Worm (Caenorhabditis elegans): ENCODE data around the gene C26B2.2.
A peak's percentile ranks its signal among the peaks of the same experiment; 100 is the strongest.

Gene C26B2.2

ce11 chrIV:8040610-8041317 lies 18.8 kb upstream of the C26B2.2 start (continued):
- peak; percentile 25 for TF ChIP-seq nhr-47 (tag; optimal IDR thresholded peaks at IDR 0.05)
- peak; percentile 32 for TF ChIP-seq snu-23 (GFP tag; optimal IDR thresholded peaks at IDR 0.05)
- TF ChIP-seq nhr-12 (tag; optimal IDR thresholded peaks at IDR 0.05), result no peak
- TF ChIP-seq fkh-10 (GFP tag; optimal IDR thresholded peaks at IDR 0.05), result peak; percentile 89

ce11 chrIV:8036492-8036891 lies 14.6 kb upstream of the C26B2.2 start:
- TF ChIP-seq nhr-90 (tag; optimal IDR thresholded peaks at IDR 0.05; ENCODE audit: poor library complexity) (peak; percentile 73), ets-5 (GFP tag; IDR thresholded peaks at IDR 0.05) (no peak), ceh-82 (tag; optimal IDR thresholded peaks at IDR 0.05) (peak in 1 of 3 experiments; percentile 4), swsn-7 (tag; optimal IDR thresholded peaks at IDR 0.05) (no peak), lsy-2 (tag; optimal IDR thresholded peaks at IDR 0.05) (peak; percentile 39 to 70), grh-1 (GFP tag; IDR thresholded peaks at IDR 0.05) (peak; percentile 45), blmp-1 (tag; optimal IDR thresholded peaks at IDR 0.05) (peak; percentile 77), nhr-85 (tag) (peak; percentile 99), irx-1 (tag; optimal IDR thresholded peaks at IDR 0.05) (peak; percentile 12), sox-4 (tag; optimal IDR thresholded peaks at IDR 0.05) (no peak), mef-2 (tag; optimal IDR thresholded peaks at IDR 0.05) (no peak), hpl-2 (GFP tag; optimal IDR thresholded peaks at IDR 0.05) (no peak), snpc-4 (tag; optimal IDR thresholded peaks at IDR 0.05) (no peak), lin-13 (GFP tag; optimal IDR thresholded peaks at IDR 0.05) (no peak), isw-1 (GFP tag; IDR thresholded peaks at IDR 0.05) (no peak), skn-1 (tag; optimal IDR thresholded peaks at IDR 0.05) (no peak), lin-14 (GFP tag; optimal IDR thresholded peaks at IDR 0.05) (peak; percentile 91), lin-15B (tag; optimal IDR thresholded peaks at IDR 0.05) (no peak), snu-23 (GFP tag; optimal IDR thresholded peaks at IDR 0.05) (peak; percentile 74), lin-35 (GFP tag; optimal IDR thresholded peaks at IDR 0.05) (peak; percentile 15 to 48), nhr-71 (tag; optimal IDR thresholded peaks at IDR 0.05) (peak; percentile 82), nhr-19 (GFP tag; conservative IDR thresholded peaks at IDR 0.05) (peak; percentile 54), nhr-47 (tag; optimal IDR thresholded peaks at IDR 0.05) (peak; percentile 19), C16A3.4 (tag; optimal IDR thresholded peaks at IDR 0.05) (peak; percentile 58), ces-1 (GFP tag; optimal IDR thresholded peaks at IDR 0.05) (no peak), nhr-12 (tag; optimal IDR thresholded peaks at IDR 0.05) (no peak), mep-1 (tag; optimal IDR thresholded peaks at IDR 0.05) (peak; percentile 79), tbx-2 (tag; optimal IDR thresholded peaks at IDR 0.05) (peak; percentile 50), mdl-1 (tag; optimal IDR thresholded peaks at IDR 0.05) (peak in 1 of 2 experiments; percentile 26), nhr-20 (tag; optimal IDR thresholded peaks at IDR 0.05) (peak; percentile 86), lir-3 (tag; optimal IDR thresholded peaks at IDR 0.05; ENCODE audit: poor library complexity) (peak; percentile 11), unc-62 (GFP tag; optimal IDR thresholded peaks at IDR 0.05) (no peak), elt-3 (tag; optimal IDR thresholded peaks at IDR 0.05) (peak in 5 of 6 experiments; percentile 24 to 87 (median 81))

DNA sequence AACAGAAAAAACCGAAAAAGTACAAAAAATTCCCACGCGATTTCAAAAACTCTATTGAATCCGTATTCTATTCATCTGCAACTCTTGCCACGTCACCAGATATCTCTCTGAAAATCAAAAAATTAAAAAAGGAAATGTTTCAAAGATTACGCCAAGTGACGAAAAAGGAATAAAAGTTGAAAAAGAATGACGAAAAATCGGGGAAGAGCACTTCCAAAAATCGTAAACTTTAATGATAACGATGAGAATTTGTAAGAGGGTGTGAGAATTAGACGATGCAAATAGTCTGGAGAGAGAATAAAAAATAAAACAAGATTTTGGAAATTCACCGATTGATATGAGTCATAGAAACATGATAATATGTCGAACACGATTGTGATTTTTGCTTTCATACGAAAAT lies 12.3 kb upstream of the C26B2.2 start:
- TF ChIP-seq nhr-71 (tag; optimal IDR thresholded peaks at IDR 0.05) (no peak), nhr-85 (tag) (no peak), ztf-11 (tag; optimal IDR thresholded peaks at IDR 0.05) (no peak), ztf-4 (tag; optimal IDR thresholded peaks at IDR 0.05) (no peak), lin-14 (GFP tag; optimal IDR thresholded peaks at IDR 0.05) (no peak), unc-130 (tag; optimal IDR thresholded peaks at IDR 0.05) (no peak), ceh-90 (tag; optimal IDR thresholded peaks at IDR 0.05) (no peak), mep-1 (tag; optimal IDR thresholded peaks at IDR 0.05) (no peak), efl-1 (optimal IDR thresholded peaks at IDR 0.05) (no peak), efl-1 (GFP tag; optimal IDR thresholded peaks at IDR 0.05 in 1 of 2) (no peak), blmp-1 (tag; optimal IDR thresholded peaks at IDR 0.05) (no peak), ceh-82 (tag; optimal IDR thresholded peaks at IDR 0.05) (no peak), nhr-19 (GFP tag; conservative IDR thresholded peaks at IDR 0.05) (no peak), nhr-90 (tag; optimal IDR thresholded peaks at IDR 0.05; ENCODE audit: poor library complexity) (no peak), efl-3 (GFP tag; optimal IDR thresholded peaks at IDR 0.05) (no peak), lir-3 (tag; optimal IDR thresholded peaks at IDR 0.05; ENCODE audit: poor library complexity) (no peak), dpl-1 (GFP tag; optimal IDR thresholded peaks at IDR 0.05) (no peak)

Measured in whole organism, L1 larva.